Worm (Caenorhabditis elegans): ENCODE data around the gene K09G1.2.

Gene K09G1.2

ce11 chrV:9556668-9557067, 33.7 kb upstream of the K09G1.2 start:
- no peak for TF ChIP-seq hmbx-1 (tag; optimal IDR thresholded peaks at IDR 0.05)
- TF ChIP-seq tbx-37 (GFP tag; conservative IDR thresholded peaks at IDR 0.05): no peak
- no peak for TF ChIP-seq hnd-1 (tag; optimal IDR thresholded peaks at IDR 0.05)
- TF ChIP-seq aly-1 (tag; optimal IDR thresholded peaks at IDR 0.05): no peak
- TF ChIP-seq scrt-1 (GFP tag; IDR thresholded peaks at IDR 0.05): no peak
- TF ChIP-seq ceh-36 (tag; optimal IDR thresholded peaks at IDR 0.05): no peak
- no peak for TF ChIP-seq B0310.2 (tag; optimal IDR thresholded peaks at IDR 0.05)
- no peak for TF ChIP-seq pes-1 (GFP tag; IDR thresholded peaks at IDR 0.05)
- TF ChIP-seq hmg-4 (GFP tag; optimal IDR thresholded peaks at IDR 0.05): no peak
- TF ChIP-seq ceh-13 (GFP tag; optimal IDR thresholded peaks at IDR 0.05): no peak
- no peak for TF ChIP-seq tbx-11 (GFP tag; IDR thresholded peaks at IDR 0.05)
- no peak for TF ChIP-seq F13C5.2 (tag; optimal IDR thresholded peaks at IDR 0.05)

DNA sequence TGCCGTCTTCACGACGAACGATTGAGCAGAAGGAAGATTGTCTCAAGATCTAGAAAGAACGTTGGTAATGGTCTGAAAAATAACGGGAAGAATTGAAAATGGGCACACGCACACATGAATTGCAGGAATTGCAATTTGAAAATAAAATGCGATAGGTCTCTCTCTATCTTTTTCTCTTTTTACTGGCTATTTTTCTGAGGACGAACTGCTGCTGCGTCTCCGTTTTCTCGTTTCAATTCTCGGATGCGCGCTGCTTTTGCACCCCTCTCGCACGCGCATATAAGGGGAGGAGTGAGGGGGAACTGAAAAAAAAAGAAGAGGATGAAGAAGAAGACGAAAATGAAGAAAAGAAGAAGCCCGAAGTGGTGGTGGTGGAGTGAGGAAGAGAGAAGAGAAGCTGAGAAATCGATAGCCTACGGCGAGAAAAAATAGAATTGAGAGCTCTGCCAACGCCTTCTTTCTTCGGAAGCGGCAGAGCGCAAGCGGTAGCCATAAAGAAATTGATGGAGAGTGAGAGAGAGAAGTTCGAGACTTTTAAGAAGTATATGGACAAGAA, 28.7 kb upstream of the K09G1.2 start, which contains the start of gene rgef-1:
Gene rgef-1, minus strand, starts transcription at position 51 of the 556 bp plus-strand sequence.
- TF ChIP-seq pes-1 (GFP tag; IDR thresholded peaks at IDR 0.05) (no peak), aly-1 (tag; optimal IDR thresholded peaks at IDR 0.05) (no peak), flt-1 (GFP tag; IDR thresholded peaks at IDR 0.05) (no peak), ama-1 (optimal IDR thresholded peaks at IDR 0.05) (no peak), sea-1 (GFP tag; conservative IDR thresholded peaks at IDR 0.05) (no peak)

DNA sequence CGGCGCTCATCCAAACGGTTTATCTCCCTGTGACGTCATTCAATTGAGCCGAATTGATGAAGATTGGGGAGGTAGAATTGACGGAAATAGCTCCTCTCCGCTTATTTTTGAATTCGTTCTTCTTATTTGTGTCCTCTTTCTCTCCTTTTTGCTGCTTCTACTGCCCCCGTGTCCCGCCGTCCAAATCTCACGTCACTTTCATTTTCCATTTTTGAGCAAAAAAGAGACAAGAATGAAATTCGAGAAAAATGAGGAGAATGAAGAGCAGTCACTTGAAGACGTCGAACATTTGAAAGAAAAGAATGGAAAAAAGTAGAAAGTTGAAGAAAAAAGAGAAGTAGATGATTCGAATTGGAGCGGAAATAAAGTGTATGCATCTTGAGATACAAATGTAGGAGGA, 26.8 kb upstream of the K09G1.2 start:
- TF ChIP-seq pes-1 (GFP tag; IDR thresholded peaks at IDR 0.05) (no peak), ama-1 (optimal IDR thresholded peaks at IDR 0.05) (no peak), F13C5.2 (tag; optimal IDR thresholded peaks at IDR 0.05) (no peak), B0310.2 (tag; optimal IDR thresholded peaks at IDR 0.05) (no peak), aly-1 (tag; optimal IDR thresholded peaks at IDR 0.05) (no peak)

DNA sequence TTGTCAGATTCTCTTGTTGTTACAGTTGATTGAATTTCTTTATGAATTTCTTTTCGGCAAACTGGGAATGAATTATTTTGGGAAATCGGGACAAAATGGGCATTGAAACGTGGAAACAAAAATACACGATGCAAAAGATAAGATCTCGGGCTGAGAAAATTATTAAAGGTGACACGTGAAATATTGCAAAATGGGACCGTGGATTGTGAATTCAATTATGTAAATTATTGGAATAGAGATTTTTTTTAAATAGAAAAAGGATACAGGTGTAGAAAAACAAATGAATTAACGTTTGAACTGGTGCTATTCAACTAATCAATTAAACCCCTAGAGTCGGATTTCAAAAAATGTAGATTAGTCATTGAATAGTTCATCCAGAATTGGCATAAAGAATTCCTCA, 21.7 kb upstream of the K09G1.2 start, which contains the start of gene F25B3.4:
Gene F25B3.4, minus strand, starts transcription at position 101 of the 400 bp plus-strand sequence.
- TF ChIP-seq hmg-4 (GFP tag; optimal IDR thresholded peaks at IDR 0.05): no peak
- no peak for TF ChIP-seq ama-1 (optimal IDR thresholded peaks at IDR 0.05)
- TF ChIP-seq pes-1 (GFP tag; IDR thresholded peaks at IDR 0.05): no peak
- no peak for TF ChIP-seq hmbx-1 (tag; optimal IDR thresholded peaks at IDR 0.05)
- TF ChIP-seq tbx-37 (GFP tag; conservative IDR thresholded peaks at IDR 0.05): no peak
- TF ChIP-seq flt-1 (GFP tag; IDR thresholded peaks at IDR 0.05): no peak
- TF ChIP-seq ceh-36 (tag; optimal IDR thresholded peaks at IDR 0.05): no peak

- TF ChIP-seq hnd-1 (tag; optimal IDR thresholded peaks at IDR 0.05): no peak
- TF ChIP-seq tbx-37 (GFP tag; conservative IDR thresholded peaks at IDR 0.05): no peak
- TF ChIP-seq F13C5.2 (tag; optimal IDR thresholded peaks at IDR 0.05): no peak
Measured at ce11 chrV:9570197-9570596, 20.2 kb upstream of the K09G1.2 start, which contains the start of gene F25B3.5. Gene F25B3.5, minus strand, starts transcription at chrV:9570297.

DNA sequence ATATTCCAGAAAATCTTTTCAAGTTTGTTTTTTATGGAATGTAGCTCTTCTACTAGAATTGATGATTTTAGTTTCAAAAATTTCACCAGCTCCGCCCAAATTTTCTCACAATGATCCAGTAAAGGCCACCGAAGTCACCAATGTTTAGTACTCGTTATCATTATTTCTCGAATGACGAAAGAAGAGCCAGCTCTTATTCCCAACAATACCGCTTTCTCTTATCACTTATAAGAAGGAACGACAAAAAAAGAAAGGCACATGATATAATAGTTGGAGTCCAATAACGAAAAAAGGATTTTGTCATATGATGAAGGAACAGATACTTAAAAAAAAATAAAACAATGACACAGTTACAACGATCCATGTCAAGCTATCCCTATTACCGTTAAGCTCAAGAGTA, 19.4 kb upstream of the K09G1.2 start:
- TF ChIP-seq tra-4 (tag; optimal IDR thresholded peaks at IDR 0.05) (no peak), ets-7 (tag; optimal IDR thresholded peaks at IDR 0.05) (no peak), aly-1 (tag; optimal IDR thresholded peaks at IDR 0.05) (no peak), hmbx-1 (tag; optimal IDR thresholded peaks at IDR 0.05) (no peak), scrt-1 (GFP tag; IDR thresholded peaks at IDR 0.05) (no peak)

DNA sequence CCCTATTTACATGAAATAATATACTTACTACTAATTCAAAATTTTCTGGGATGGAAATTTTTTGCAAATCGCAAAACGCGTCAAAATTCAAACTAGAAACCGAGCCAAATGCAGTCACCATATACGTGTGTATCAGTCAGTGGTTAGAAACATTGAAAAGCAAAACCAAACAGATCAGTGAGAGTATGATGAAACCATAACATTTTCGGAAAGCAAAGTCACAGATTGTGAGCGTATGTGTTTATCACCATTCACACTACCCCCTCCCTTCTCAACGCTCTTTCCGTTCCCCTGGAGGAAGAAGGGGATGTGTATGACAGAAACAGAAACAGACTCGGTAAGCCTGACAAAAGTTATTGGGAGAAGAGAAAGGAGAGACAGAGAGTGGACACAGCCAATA, 18.7 kb upstream of the K09G1.2 start:
- TF ChIP-seq hmg-4 (GFP tag; optimal IDR thresholded peaks at IDR 0.05) (no peak), sea-1 (GFP tag; conservative IDR thresholded peaks at IDR 0.05) (no peak), tbx-11 (GFP tag; IDR thresholded peaks at IDR 0.05) (no peak), ets-7 (tag; optimal IDR thresholded peaks at IDR 0.05) (no peak), ceh-36 (tag; optimal IDR thresholded peaks at IDR 0.05) (no peak), tbx-37 (GFP tag; conservative IDR thresholded peaks at IDR 0.05) (no peak), scrt-1 (GFP tag; IDR thresholded peaks at IDR 0.05) (no peak), ceh-13 (GFP tag; optimal IDR thresholded peaks at IDR 0.05) (no peak), tra-4 (tag; optimal IDR thresholded peaks at IDR 0.05) (no peak), F13C5.2 (tag; optimal IDR thresholded peaks at IDR 0.05) (no peak), B0310.2 (tag; optimal IDR thresholded peaks at IDR 0.05) (no peak), aly-1 (tag; optimal IDR thresholded peaks at IDR 0.05) (no peak), ama-1 (optimal IDR thresholded peaks at IDR 0.05) (no peak), pes-1 (GFP tag; IDR thresholded peaks at IDR 0.05) (no peak)

DNA sequence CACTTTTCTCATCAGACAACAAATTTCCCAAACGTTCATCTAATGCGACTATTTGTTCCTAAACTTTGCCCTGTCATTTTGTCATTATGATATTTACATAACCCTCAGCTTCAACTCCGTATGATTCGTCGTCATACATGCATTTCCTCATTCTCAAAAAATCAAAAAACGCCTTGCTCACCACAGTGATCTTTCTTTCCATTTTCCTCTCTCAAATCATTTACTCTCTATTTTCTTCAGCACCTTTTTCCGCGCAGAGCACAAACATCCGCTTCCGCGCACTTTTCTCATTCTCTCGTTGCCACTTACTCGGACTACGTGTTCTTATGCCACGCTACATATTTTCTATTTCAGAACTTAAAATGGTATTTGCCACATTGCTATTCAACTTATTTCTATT, 13.4 kb upstream of the K09G1.2 start, which contains the start of gene F25B3.2:
Gene F25B3.2, plus strand, starts transcription at position 301 of the 400 bp plus-strand sequence.
- TF ChIP-seq pes-1 (GFP tag; IDR thresholded peaks at IDR 0.05) (no peak), hmg-4 (GFP tag; optimal IDR thresholded peaks at IDR 0.05) (no peak), scrt-1 (GFP tag; IDR thresholded peaks at IDR 0.05) (no peak), B0310.2 (tag; optimal IDR thresholded peaks at IDR 0.05) (no peak), sea-1 (GFP tag; conservative IDR thresholded peaks at IDR 0.05) (no peak), hnd-1 (tag; optimal IDR thresholded peaks at IDR 0.05) (no peak), ceh-36 (tag; optimal IDR thresholded peaks at IDR 0.05) (no peak), flt-1 (GFP tag; IDR thresholded peaks at IDR 0.05) (no peak), tbx-37 (GFP tag; conservative IDR thresholded peaks at IDR 0.05) (no peak), hmbx-1 (tag; optimal IDR thresholded peaks at IDR 0.05) (no peak), ama-1 (optimal IDR thresholded peaks at IDR 0.05) (no peak), tra-4 (tag; optimal IDR thresholded peaks at IDR 0.05) (no peak)

All from whole organism, early embryonic.